Fruit fly (Drosophila melanogaster): ENCODE measurements around the gene betaNACtes1.

betaNACtes1 gene

DNA sequence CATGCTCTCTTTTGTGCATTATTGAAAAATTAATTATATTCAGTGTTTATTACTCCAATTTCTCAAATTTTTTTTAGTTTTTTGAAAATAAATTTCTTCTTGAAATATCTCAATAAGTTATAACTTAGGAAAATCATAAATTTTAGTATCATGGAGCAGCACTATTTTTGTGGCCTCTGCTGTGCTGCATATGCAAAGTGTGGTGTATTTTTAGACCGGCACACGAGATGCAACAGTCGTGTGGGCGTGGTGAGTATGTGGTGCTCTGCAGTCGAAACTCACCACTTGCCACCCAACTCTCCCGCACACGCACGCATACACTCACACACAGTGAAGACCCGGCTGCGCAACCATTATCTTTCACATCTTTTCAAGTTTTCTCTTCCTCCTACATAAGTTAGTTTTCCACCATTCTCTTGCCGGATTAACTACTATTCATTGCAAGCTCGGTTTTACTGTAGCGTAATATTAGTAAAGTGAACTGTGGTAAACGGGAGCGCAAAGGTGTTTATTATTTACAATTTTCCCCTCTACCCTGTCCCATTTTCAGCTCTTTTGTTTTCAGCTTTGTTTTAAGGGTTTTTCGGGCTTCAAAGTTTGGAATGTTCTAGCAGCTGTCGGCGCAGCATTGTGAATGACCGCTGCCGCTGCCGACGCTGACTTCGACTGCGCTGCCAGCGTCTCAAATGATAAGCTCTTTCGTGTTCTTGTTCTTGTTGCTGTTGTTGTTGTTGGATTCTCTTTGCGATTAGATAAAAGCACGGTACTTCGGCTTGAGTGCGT, 36.2 kb upstream of the betaNACtes1 start (continued):
- TF ChIP-seq caup (GFP tag; optimal IDR thresholded peaks at IDR 0.05; ENCODE audit: severe bottlenecking) = no peak
- TF ChIP-seq CkIIα-i1 (GFP tag; IDR thresholded peaks at IDR 0.05) = no peak
- no peak for TF ChIP-seq CG12236 (GFP tag; optimal IDR thresholded peaks at IDR 0.05)
- TF ChIP-seq CG10209 (GFP tag; optimal IDR thresholded peaks at IDR 0.05) = peak; percentile 38
- no peak for TF ChIP-seq ara (GFP tag; IDR thresholded peaks at IDR 0.05)
- TF ChIP-seq CG3281 (GFP tag; optimal IDR thresholded peaks at IDR 0.05) = peak; percentile 29
- no peak for TF ChIP-seq C15 (GFP tag; IDR thresholded peaks at IDR 0.05)
- TF ChIP-seq CG3065 (GFP tag; optimal IDR thresholded peaks at IDR 0.05) = no peak
- peak; percentile 0 for TF ChIP-seq YL-1 (GFP tag; optimal IDR thresholded peaks at IDR 0.05)
- TF ChIP-seq CG15696 (tag; optimal IDR thresholded peaks at IDR 0.05) = peak; percentile 57
- TF ChIP-seq CrebB (tag; optimal IDR thresholded peaks at IDR 0.05) = no peak
- peak; percentile 49; the same call in 1 of the 2 replicates for TF ChIP-seq HLH3B (GFP tag; IDR thresholded peaks at IDR 0.05)
- TF ChIP-seq lmd (GFP tag; IDR thresholded peaks at IDR 0.05) = peak; percentile 24
- no peak for TF ChIP-seq CG13775 (GFP tag; optimal IDR thresholded peaks at IDR 0.05)
- TF ChIP-seq emc (GFP tag; optimal IDR thresholded peaks at IDR 0.05) = no peak
- peak; percentile 79 for TF ChIP-seq CG17328 (GFP tag; IDR thresholded peaks at IDR 0.05)
- TF ChIP-seq shn (GFP tag; optimal IDR thresholded peaks at IDR 0.05) = no peak
- TF ChIP-seq CHES-1-like (GFP tag; optimal IDR thresholded peaks at IDR 0.05) = no peak
- no peak for TF ChIP-seq CG4730 (GFP tag; IDR thresholded peaks at IDR 0.05)
- peak; percentile 74 for TF ChIP-seq dmrt99B (tag; optimal IDR thresholded peaks at IDR 0.05)
- no peak for TF ChIP-seq CG6654 (GFP tag; optimal IDR thresholded peaks at IDR 0.05)
- peak; percentile 46 for TF ChIP-seq CG1529 (GFP tag; optimal IDR thresholded peaks at IDR 0.05)
- TF ChIP-seq Eip74EF (GFP tag; optimal IDR thresholded peaks at IDR 0.05) = peak in 1 of 2 experiments; percentile 19
- TF ChIP-seq CG12769 (tag; optimal IDR thresholded peaks at IDR 0.05) = peak; percentile 0
- peak; percentile 77 for TF ChIP-seq Blimp-1 (GFP tag; optimal IDR thresholded peaks at IDR 0.05)
- peak; percentile 88 for TF ChIP-seq GATAe (GFP tag; conservative IDR thresholded peaks at IDR 0.05)
- TF ChIP-seq crc (GFP tag; optimal IDR thresholded peaks at IDR 0.05) = peak; percentile 1
- TF ChIP-seq Dip2 (GFP tag; IDR thresholded peaks at IDR 0.05) = no peak
- TF ChIP-seq Trl (optimal IDR thresholded peaks at IDR 0.05) = peak; percentile 16 to 22
- TF ChIP-seq Trl (GFP tag; optimal IDR thresholded peaks at IDR 0.05) = peak; percentile 20
- TF ChIP-seq Fer2 (tag; optimal IDR thresholded peaks at IDR 0.05) = no peak
- peak; percentile 76 for TF ChIP-seq CG31441 (GFP tag; IDR thresholded peaks at IDR 0.05)
- TF ChIP-seq lab (GFP tag; optimal IDR thresholded peaks at IDR 0.05) = peak; percentile 45
- peak; percentile 49 for TF ChIP-seq kah (GFP tag; optimal IDR thresholded peaks at IDR 0.05)
- no peak for TF ChIP-seq CG30020 (tag; optimal IDR thresholded peaks at IDR 0.05)
- TF ChIP-seq slp2 (GFP tag; optimal IDR thresholded peaks at IDR 0.05) = peak; percentile 31
- TF ChIP-seq CG15601 (tag; optimal IDR thresholded peaks at IDR 0.05) = peak; percentile 64
- peak; percentile 12 for TF ChIP-seq jing (GFP tag; optimal IDR thresholded peaks at IDR 0.05)
- no peak for TF ChIP-seq cato (GFP tag; optimal IDR thresholded peaks at IDR 0.05; ENCODE audit: borderline replicate concordance)
- 0 out of 2 replicates have a peak, but pooled peaks have one; percentile 17 for TF ChIP-seq ssp (GFP tag; IDR thresholded peaks at IDR 0.05)
- TF ChIP-seq scrt (GFP tag; optimal IDR thresholded peaks at IDR 0.05) = peak; percentile 67
- TF ChIP-seq ERR (GFP tag; optimal IDR thresholded peaks at IDR 0.05) = no peak
- no peak for TF ChIP-seq yki (optimal IDR thresholded peaks at IDR 0.05)
- TF ChIP-seq sc (optimal IDR thresholded peaks at IDR 0.05) = no peak
- peak; percentile 42 for TF ChIP-seq sc (GFP tag; optimal IDR thresholded peaks at IDR 0.05)
- TF ChIP-seq Antp (GFP tag; optimal IDR thresholded peaks at IDR 0.05) = no peak
- TF ChIP-seq lov (optimal IDR thresholded peaks at IDR 0.05) = no peak
- TF ChIP-seq lov (GFP tag; IDR thresholded peaks at IDR 0.05) = 0 out of 3 replicates have a peak, but pooled peaks have one; percentile 23
- TF ChIP-seq CG14441 (GFP tag; IDR thresholded peaks at IDR 0.05) = peak; percentile 44; the same call in 1 of the 2 replicates
- peak; percentile 72 for TF ChIP-seq CG7839 (tag; optimal IDR thresholded peaks at IDR 0.05)

Data from whole organism, embryonic.